Worm (Caenorhabditis elegans): ENCODE data around the gene his-24.

ce11 chrX:14477338-14477737 is 12.6 kb upstream of the his-24 start:
- TF ChIP-seq sea-1 (GFP tag; conservative IDR thresholded peaks at IDR 0.05) (no peak), B0310.2 (tag; optimal IDR thresholded peaks at IDR 0.05) (no peak)

Measured in whole organism, early embryonic.